Worm (Caenorhabditis elegans) whole organism, L3 larva: Measurements from ENCODE around the gene irld-51.

Experiments used
- aly-2 ChIP-seq: fragments of 150-350 bp; optimal IDR thresholded peaks from 2 replicates; lab custom pipeline; 2014; ENCODE audit warnings: missing biosample characterization, missing genetic modification characterization
- ceh-16 ChIP-seq: sonication (generic microtip); optimal IDR thresholded peaks from 2 replicates; lab custom pipeline; 2017; ENCODE audit warnings: missing biosample characterization, missing genetic modification characterization
- ceh-9 ChIP-seq: sonication (generic microtip); optimal IDR thresholded peaks from 2 replicates; lab custom pipeline; 2018; ENCODE audit warnings: missing biosample characterization, missing genetic modification characterization
- elt-3 ChIP-seq, 3 experiments: fragments of 150-350 bp in 1 of 3; sonication (generic microtip) in 2 of 3; optimal IDR thresholded peaks; 2 replicates in 2 of 3; 4 replicates in 1 of 3; lab custom pipeline; 2014 to 2017; ENCODE audit warnings: missing biosample characterization in 3 of 3, missing genetic modification characterization in 3 of 3
- mdl-1 ChIP-seq: fragments of 150-350 bp; optimal IDR thresholded peaks from 2 replicates; lab custom pipeline; 2014; ENCODE audit warnings: missing biosample characterization, missing genetic modification characterization
- nhr-11 ChIP-seq: fragments of 150-350 bp; optimal IDR thresholded peaks from 2 replicates; lab custom pipeline; 2014; ENCODE audit warnings: missing biosample characterization, missing genetic modification characterization
- nhr-237 ChIP-seq: fragments of 150-350 bp; optimal IDR thresholded peaks from 2 replicates; lab custom pipeline; 2014; ENCODE audit warnings: missing biosample characterization, missing genetic modification characterization
- nhr-25 ChIP-seq: sonication (generic microtip); optimal IDR thresholded peaks from 2 replicates; lab custom pipeline; 2017; ENCODE audit warnings: missing biosample characterization, missing genetic modification characterization
- snpc-4 ChIP-seq: fragments of 150-350 bp; optimal IDR thresholded peaks from 2 replicates; lab custom pipeline; 2014; ENCODE audit warnings: missing biosample characterization, missing genetic modification characterization
- tbx-2 ChIP-seq: sonication (generic microtip); optimal IDR thresholded peaks from 2 replicates; lab custom pipeline; 2016; ENCODE audit warnings: mild to moderate bottlenecking, missing genetic modification characterization, missing compliant biosample characterization
- unc-62 ChIP-seq: fragments of 150-350 bp; sonication (generic microtip); optimal IDR thresholded peaks from 4 replicates; lab custom pipeline; 2014; ENCODE audit warnings: missing biosample characterization, missing genetic modification reagents, missing genetic modification characterization

- TF ChIP-seq nhr-11 (tag; lab: Kevin White, UChicago) (no peak), aly-2 (tag; lab: Kevin White, UChicago) (no peak), mdl-1 (no peak), snpc-4 (no peak), nhr-237 (tag; lab: Kevin White, UChicago) (no peak), nhr-25 (tag; lab: Kevin White, UChicago) (no peak), ceh-9 (no peak), ceh-16 (tag; lab: Kevin White, UChicago) (no peak), unc-62 (no peak), tbx-2 (tag; lab: Kevin White, UChicago) (no peak), elt-3 (tag; optimal IDR thresholded peaks at IDR 0.05; lab: Kevin White, UChicago) (no peak)
Measured at ce11 chrII:2976597-2976996, 24.1 kb upstream of the irld-51 start, which contains the start of gene nhr-88.
